Fruit fly (Drosophila melanogaster) whole organism, embryonic: ENCODE data around the gene Plod.

Experiments
- BtbVII ChIP-seq: fragments of 200-800 bp; sonication (Bioruptor generic); optimal IDR thresholded peaks from 3 replicates; lab custom pipeline; 2017; ENCODE audit warnings: missing biosample characterization, mild to moderate bottlenecking, missing genetic modification characterization
- CG11504 ChIP-seq: fragments of 200-800 bp; sonication (Bioruptor generic); optimal IDR thresholded peaks from 3 replicates; lab custom pipeline; 2019; ENCODE audit warnings: missing biosample characterization, mild to moderate bottlenecking, missing genetic modification characterization, moderate library complexity
- CG12155 ChIP-seq: fragments of 200-800 bp; sonication (Bioruptor generic); optimal IDR thresholded peaks from 3 replicates; lab custom pipeline; 2016; ENCODE audit warnings: missing biosample characterization, missing genetic modification characterization
- CG12659 ChIP-seq: fragments of 200-800 bp; sonication (Bioruptor generic); optimal IDR thresholded peaks from 3 replicates; lab custom pipeline; 2017; ENCODE audit warnings: mild to moderate bottlenecking, missing biosample characterization, missing genetic modification reagents, missing genetic modification characterization
- CG13624 ChIP-seq: fragments of 200-800 bp; sonication (Bioruptor generic); optimal IDR thresholded peaks from 2 replicates; lab custom pipeline; 2016; ENCODE audit warnings: missing biosample characterization, missing genetic modification characterization
- CG16779 ChIP-seq: fragments of 200-800 bp; sonication (Bioruptor generic); IDR thresholded peaks from 2 replicates; pipeline ENCODE4 v1.3.6; 2022; ENCODE audit warnings: missing biosample characterization, missing genetic modification characterization
- CG16815 ChIP-seq: fragments of 200-800 bp; sonication (Bioruptor generic); optimal IDR thresholded peaks from 3 replicates; lab custom pipeline; 2017; ENCODE audit warnings: missing biosample characterization, mild to moderate bottlenecking, missing genetic modification characterization
- CG2120 ChIP-seq: fragments of 200-800 bp; sonication (Bioruptor generic); optimal IDR thresholded peaks from 3 replicates; lab custom pipeline; 2016; ENCODE audit warnings: missing biosample characterization, missing genetic modification characterization
- CG30403 ChIP-seq: fragments of 200-800 bp; sonication (Bioruptor generic); optimal IDR thresholded peaks from 3 replicates; lab custom pipeline; 2016; ENCODE audit warnings: missing biosample characterization, missing genetic modification characterization
- CG34376 ChIP-seq: fragments of 200-800 bp; sonication (Bioruptor generic); optimal IDR thresholded peaks from 2 replicates; lab custom pipeline; 2018; ENCODE audit warnings: missing biosample characterization, mild to moderate bottlenecking, missing genetic modification characterization
- CG3838 ChIP-seq: fragments of 200-800 bp; sonication (Bioruptor generic); optimal IDR thresholded peaks from 3 replicates; lab custom pipeline; 2016; ENCODE audit warnings: missing biosample characterization, missing genetic modification characterization
- CG4360 ChIP-seq: fragments of 200-800 bp; sonication (Bioruptor generic); IDR thresholded peaks from 2 replicates; pipeline ENCODE4 v1.3.6; 2022; ENCODE audit warnings: missing biosample characterization, missing genetic modification characterization
- CG6175 ChIP-seq: fragments of 200-800 bp; sonication (Bioruptor generic); IDR thresholded peaks from 3 replicates; pipeline ENCODE4 v1.3.6; 2022; ENCODE audit warnings: missing biosample characterization, missing genetic modification characterization
- CG6254 ChIP-seq: fragments of 200-800 bp; sonication (Bioruptor generic); optimal IDR thresholded peaks from 3 replicates; lab custom pipeline; 2017; ENCODE audit warnings: mild to moderate bottlenecking, missing biosample characterization, missing genetic modification reagents, missing genetic modification characterization
- CG6813 ChIP-seq: fragments of 200-800 bp; sonication (Bioruptor generic); optimal IDR thresholded peaks from 2 replicates; lab custom pipeline; 2017; ENCODE audit warnings: missing biosample characterization, missing genetic modification characterization, mild to moderate bottlenecking, moderate library complexity, missing genetic modification reagents
- CG9609 ChIP-seq: fragments of 200-800 bp; sonication (Bioruptor generic); optimal IDR thresholded peaks from 3 replicates; lab custom pipeline; 2016; ENCODE audit warnings: missing biosample characterization, missing genetic modification characterization
- CG9817 ChIP-seq: fragments of 200-800 bp; sonication (Bioruptor generic); optimal IDR thresholded peaks from 2 replicates; lab custom pipeline; 2018; ENCODE audit warnings: missing biosample characterization, mild to moderate bottlenecking, missing genetic modification characterization, moderate library complexity
- Dfd ChIP-seq, 2 experiments: fragments of >200 bp; optimal IDR thresholded peaks; 2 replicates each; lab custom pipeline; 2017; ENCODE audit warnings: missing biosample characterization in 2 of 2, missing genetic modification characterization in 2 of 2
- Dip3 ChIP-seq: fragments of 200-800 bp; sonication (Bioruptor generic); optimal IDR thresholded peaks from 3 replicates; lab custom pipeline; 2016; ENCODE audit warnings: missing biosample characterization, missing genetic modification characterization
- E2f2 ChIP-seq: fragments of 200-800 bp; sonication (Bioruptor generic); IDR thresholded peaks from 2 replicates; pipeline ENCODE4 v1.3.6; 2022; ENCODE audit warnings: missing biosample characterization, missing genetic modification characterization
- HLH3B ChIP-seq: fragments of 200-800 bp; sonication (Bioruptor generic); IDR thresholded peaks from 2 replicates; pipeline ENCODE4 v1.3.6; 2022; ENCODE audit warnings: missing biosample characterization, missing genetic modification characterization
- HLH4C ChIP-seq: fragments of 200-800 bp; sonication (Bioruptor generic); IDR thresholded peaks from 3 replicates; pipeline ENCODE4 v1.3.6; 2022; ENCODE audit warnings: missing biosample characterization, missing genetic modification characterization; ENCODE audit not compliant: partially characterized antibody
- Hr3 ChIP-seq: fragments of 200-800 bp; sonication (Bioruptor generic); optimal IDR thresholded peaks from 3 replicates; lab custom pipeline; 2016; ENCODE audit warnings: missing biosample characterization, missing genetic modification characterization
- Hr51 ChIP-seq, 2 experiments: fragments of 200-800 bp; sonication (Bioruptor generic); optimal IDR thresholded peaks; 2 replicates in 1 of 2; 3 replicates in 1 of 2; lab custom pipeline; 2016 to 2018; ENCODE audit warnings: missing biosample characterization in 2 of 2, missing genetic modification characterization in 2 of 2, mild to moderate bottlenecking in 1 of 2, moderate library complexity in 1 of 2
- Lpt ChIP-seq: fragments of >200 bp; optimal IDR thresholded peaks from 2 replicates; lab custom pipeline; 2018; ENCODE audit warnings: missing biosample characterization, missing genetic modification characterization
- Mes4 ChIP-seq: fragments of 200-800 bp; sonication (Bioruptor generic); optimal IDR thresholded peaks from 2 replicates; lab custom pipeline; 2016; ENCODE audit warnings: missing biosample characterization, missing genetic modification characterization
- Nf-YB ChIP-seq: fragments of 200-800 bp; sonication (Bioruptor generic); optimal IDR thresholded peaks from 3 replicates; lab custom pipeline; 2019; ENCODE audit warnings: missing biosample characterization, mild to moderate bottlenecking, missing genetic modification characterization, moderate library complexity
- Opbp ChIP-seq: fragments of 200-800 bp; sonication (Bioruptor generic); IDR thresholded peaks from 3 replicates; pipeline ENCODE4 v1.3.6; 2022; ENCODE audit warnings: missing biosample characterization, missing genetic modification characterization; ENCODE audit not compliant: partially characterized antibody
- Poxn ChIP-seq: fragments of 200-800 bp; sonication (Bioruptor generic); IDR thresholded peaks from 2 replicates; pipeline ENCODE4 v1.3.6; 2022; ENCODE audit warnings: missing biosample characterization, missing genetic modification characterization
- Rfx ChIP-seq: fragments of 200-800 bp; sonication (Bioruptor generic); IDR thresholded peaks from 2 replicates; pipeline ENCODE4 v1.3.6; 2022; ENCODE audit warnings: missing biosample characterization, missing genetic modification characterization
- Side ChIP-seq: fragments of 200-800 bp; sonication (Bioruptor generic); optimal IDR thresholded peaks from 2 replicates; lab custom pipeline; 2016; ENCODE audit warnings: missing biosample characterization, missing genetic modification characterization
- Sin3A ChIP-seq: fragments of >200 bp; optimal IDR thresholded peaks from 2 replicates; lab custom pipeline; 2018
- Sry-δ ChIP-seq: fragments of 200-800 bp; sonication (Bioruptor generic); optimal IDR thresholded peaks from 2 replicates; lab custom pipeline; 2016; ENCODE audit warnings: missing biosample characterization, missing genetic modification characterization
- Xrp1 ChIP-seq: fragments of 200-800 bp; sonication (Bioruptor generic); IDR thresholded peaks from 2 replicates; pipeline ENCODE4 v1.3.6; 2022; ENCODE audit warnings: missing biosample characterization, missing genetic modification characterization
- bab2 ChIP-seq: fragments of 200-800 bp; sonication (Bioruptor generic); optimal IDR thresholded peaks from 2 replicates; lab custom pipeline; 2016; ENCODE audit warnings: missing biosample characterization, missing genetic modification characterization
- bigmax ChIP-seq: fragments of 200-800 bp; sonication (Bioruptor generic); optimal IDR thresholded peaks from 2 replicates; lab custom pipeline; 2018; ENCODE audit warnings: missing biosample characterization, mild to moderate bottlenecking, missing genetic modification characterization
- dati ChIP-seq: fragments of 200-800 bp; sonication (Bioruptor generic); IDR thresholded peaks from 2 replicates; pipeline ENCODE4 v1.3.6; 2022; ENCODE audit warnings: missing biosample characterization, missing genetic modification characterization
- fd96Cb ChIP-seq: fragments of 200-800 bp; sonication (Bioruptor generic); optimal IDR thresholded peaks from 2 replicates; lab custom pipeline; 2018; ENCODE audit warnings: missing biosample characterization, mild to moderate bottlenecking, missing genetic modification characterization, moderate library complexity
- fu2 ChIP-seq: fragments of 200-800 bp; sonication (Bioruptor generic); optimal IDR thresholded peaks from 2 replicates; lab custom pipeline; 2016; ENCODE audit warnings: missing biosample characterization, missing genetic modification characterization
- hb ChIP-seq: fragments of 200-800 bp; sonication (Bioruptor generic); IDR thresholded peaks from 3 replicates; pipeline ENCODE4 v1.3.6; 2022; ENCODE audit warnings: missing biosample characterization, missing genetic modification characterization; ENCODE audit not compliant: partially characterized antibody
- hth ChIP-seq: fragments of >200 bp; optimal IDR thresholded peaks from 2 replicates; lab custom pipeline; 2017; ENCODE audit warnings: inconsistent platforms
- ken ChIP-seq: fragments of 200-800 bp; sonication (Bioruptor generic); IDR thresholded peaks from 3 replicates; pipeline ENCODE4 v1.3.6; 2022; ENCODE audit warnings: missing biosample characterization, missing genetic modification characterization
- mam ChIP-seq: fragments of 200-800 bp; sonication (Bioruptor generic); optimal IDR thresholded peaks from 3 replicates; lab custom pipeline; 2016; ENCODE audit warnings: missing biosample characterization, missing genetic modification characterization
- mld ChIP-seq: fragments of 200-800 bp; sonication (Bioruptor generic); IDR thresholded peaks from 3 replicates; pipeline ENCODE4 v1.3.6; 2022; ENCODE audit warnings: missing biosample characterization, missing genetic modification characterization; ENCODE audit not compliant: partially characterized antibody
- onecut ChIP-seq: fragments of 200-800 bp; sonication (Bioruptor generic); IDR thresholded peaks from 2 replicates; pipeline ENCODE4 v1.3.6; 2022; ENCODE audit warnings: missing biosample characterization, missing genetic modification characterization
- sens ChIP-seq: fragments of 200-800 bp; sonication (Bioruptor generic); peaks from one replicate; lab custom pipeline; 2016; ENCODE audit warnings: missing biosample characterization, missing genetic modification characterization
- sob ChIP-seq: fragments of 200-800 bp; sonication (Bioruptor generic); IDR thresholded peaks from 2 replicates; pipeline ENCODE4 v1.3.6; 2022; ENCODE audit warnings: missing biosample characterization, missing genetic modification characterization
- ssp ChIP-seq: fragments of 200-800 bp; sonication (Bioruptor generic); IDR thresholded peaks from 2 replicates; pipeline ENCODE4 v1.3.6; 2022; ENCODE audit warnings: missing biosample characterization, missing genetic modification characterization
- stc ChIP-seq: fragments of 200-800 bp; sonication (Bioruptor generic); IDR thresholded peaks from 2 replicates; pipeline ENCODE4 v1.3.6; 2022; ENCODE audit warnings: missing biosample characterization, missing genetic modification characterization
- trem ChIP-seq: fragments of 200-800 bp; optimal IDR thresholded peaks from 3 replicates; lab custom pipeline; 2019; ENCODE audit warnings: missing biosample characterization, mild to moderate bottlenecking, missing genetic modification characterization, moderate library complexity
- wek ChIP-seq: fragments of 200-800 bp; sonication (Bioruptor generic); optimal IDR thresholded peaks from 3 replicates; lab custom pipeline; 2018; ENCODE audit warnings: missing biosample characterization, mild to moderate bottlenecking, missing genetic modification characterization, moderate library complexity
- z ChIP-seq: fragments of 200-800 bp; sonication (Bioruptor generic); IDR thresholded peaks from 3 replicates; pipeline ENCODE4 v1.3.6; 2022; ENCODE audit warnings: missing biosample characterization, missing genetic modification characterization

Plod gene

DNA sequence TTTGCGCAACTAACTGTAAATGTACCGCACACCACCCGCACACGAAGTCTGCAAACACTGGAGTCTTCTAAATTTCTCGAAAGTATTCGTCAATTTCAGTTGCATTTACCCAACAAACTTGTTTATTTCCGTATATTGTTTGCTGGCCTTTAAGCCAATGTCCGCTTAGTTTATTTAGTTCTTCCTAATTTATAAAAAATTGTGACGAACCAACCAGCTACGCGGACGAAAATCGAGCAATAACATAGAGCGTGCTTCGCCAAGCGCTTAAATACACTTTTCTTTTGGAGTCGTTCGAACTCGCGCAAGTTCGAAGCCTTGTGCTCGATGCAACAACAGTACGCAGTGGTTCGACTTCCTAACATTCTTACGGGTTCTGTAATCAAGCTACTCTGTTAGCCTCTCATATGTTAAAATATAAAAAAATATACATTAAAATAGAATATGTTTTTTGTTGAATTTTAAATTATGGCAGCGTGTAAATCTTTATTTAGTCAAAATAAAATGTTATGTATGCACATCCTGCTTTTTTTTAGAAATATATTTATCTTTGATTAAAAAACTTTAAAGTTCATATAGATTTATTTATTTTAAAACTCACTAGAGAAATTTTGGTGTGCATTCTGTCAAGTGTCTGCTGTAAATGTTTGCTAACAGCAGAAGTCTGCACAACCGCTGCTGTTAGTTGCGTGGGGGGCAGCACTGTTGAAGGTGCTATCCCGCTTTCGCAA, 8.4 kb downstream of the Plod start, which contains the start of gene GlcAT-P (continued):
- TF ChIP-seq wek: no peak
- TF ChIP-seq Side (GFP tag; lab: Kevin White, UChicago): no peak
- TF ChIP-seq sob (GFP tag; lab: Robert Waterston, UW): peak; percentile 76
- peak; percentile 38 for TF ChIP-seq trem (tag; lab: Kevin White, UChicago)
- peak; percentile 65 for TF ChIP-seq HLH3B
- TF ChIP-seq CG12659 (GFP tag; lab: Kevin White, UChicago): peak; percentile 83
- no peak for TF ChIP-seq CG13624 (GFP tag; lab: Kevin White, UChicago)
- TF ChIP-seq Mes4 (GFP tag; lab: Kevin White, UChicago): no peak
- TF ChIP-seq mld (GFP tag; lab: Robert Waterston, UW): no peak
- peak; percentile 59 for TF ChIP-seq Nf-YB (GFP tag; lab: Kevin White, UChicago)
- TF ChIP-seq Sry-δ: no peak
- no peak for TF ChIP-seq bab2
- TF ChIP-seq CG16815 (GFP tag; lab: Kevin White, UChicago): peak; percentile 9
- TF ChIP-seq dati (GFP tag; lab: Robert Waterston, UW): no peak
- TF ChIP-seq Hr3 (GFP tag; lab: Kevin White, UChicago): peak; percentile 57
- TF ChIP-seq Poxn: no peak
- no peak for TF ChIP-seq CG16779
- TF ChIP-seq hb (GFP tag; lab: Robert Waterston, UW): no peak
- no peak for TF ChIP-seq bigmax (GFP tag; lab: Kevin White, UChicago)
- TF ChIP-seq Opbp (GFP tag; lab: Robert Waterston, UW): no peak
- no peak for TF ChIP-seq mam (GFP tag; lab: Kevin White, UChicago)
- TF ChIP-seq CG3838: no peak
- TF ChIP-seq Sin3A: no peak
- TF ChIP-seq CG6813 (GFP tag; lab: Kevin White, UChicago): no peak
- TF ChIP-seq hth (lab: Kevin White, UChicago): no peak
- peak; percentile 82 for TF ChIP-seq CG11504 (tag; lab: Kevin White, UChicago)
- peak; percentile 73 for TF ChIP-seq CG30403
- TF ChIP-seq CG34376 (GFP tag; lab: Kevin White, UChicago): no peak
- no peak for TF ChIP-seq CG9609 (GFP tag; lab: Kevin White, UChicago)
- TF ChIP-seq fd96Cb (tag; lab: Kevin White, UChicago): peak; percentile 65
- peak; percentile 50; the same call in 1 of the 2 replicates for TF ChIP-seq E2f2 (GFP tag; lab: Robert Waterston, UW)
- TF ChIP-seq fu2 (GFP tag; lab: Kevin White, UChicago): no peak
- TF ChIP-seq CG6254 (GFP tag; lab: Kevin White, UChicago): no peak
- peak; percentile 46 for TF ChIP-seq CG2120 (GFP tag; lab: Kevin White, UChicago)
- no peak for TF ChIP-seq ssp (GFP tag; lab: Robert Waterston, UW)
- no peak for TF ChIP-seq HLH4C (GFP tag; lab: Robert Waterston, UW)
- TF ChIP-seq z: no peak
- peak; percentile 74 for TF ChIP-seq Xrp1 (GFP tag; lab: Robert Waterston, UW)

DNA sequence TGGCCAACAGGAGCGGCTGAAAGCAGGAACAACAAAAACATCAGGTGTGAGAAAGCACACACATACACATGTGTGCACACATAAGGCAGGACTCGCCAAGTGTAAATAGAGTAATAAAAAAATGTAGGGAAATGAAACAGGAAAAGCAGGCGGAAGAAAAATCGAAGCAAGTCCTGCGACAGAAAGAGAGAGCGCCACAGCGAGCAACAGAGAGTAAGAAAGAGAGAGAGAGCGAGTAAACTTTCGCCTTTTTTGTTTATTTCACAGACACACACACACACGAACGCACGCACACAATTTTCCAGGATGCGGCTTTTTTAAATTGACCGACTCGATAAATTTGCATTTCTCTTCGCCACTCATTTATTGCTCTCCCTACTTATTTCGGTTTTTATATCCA, 9.0 kb downstream of the Plod start:
- TF ChIP-seq Dip3 (GFP tag; lab: Kevin White, UChicago) (no peak), onecut (GFP tag; lab: Robert Waterston, UW) (peak; percentile 64), sens (GFP tag; lab: Kevin White, UChicago) (peak; percentile 47), mld (GFP tag; lab: Robert Waterston, UW) (no peak), Lpt (GFP tag; lab: Kevin White, UChicago) (no peak), stc (GFP tag; lab: Robert Waterston, UW) (no peak), HLH4C (GFP tag; lab: Robert Waterston, UW) (no peak), CG6175 (no peak), CG4360 (peak; percentile 4; the same call in 1 of the 2 replicates), ken (GFP tag; lab: Robert Waterston, UW) (no peak), CG12155 (GFP tag; lab: Kevin White, UChicago) (no peak), fu2 (GFP tag; lab: Kevin White, UChicago) (no peak), BtbVII (GFP tag; lab: Kevin White, UChicago) (no peak), Rfx (no peak), Hr51 (GFP tag; optimal IDR thresholded peaks at IDR 0.05; lab: Kevin White, UChicago) (no peak), Dfd (GFP tag; optimal IDR thresholded peaks at IDR 0.05; lab: Kevin White, UChicago) (peak in 1 of 2 experiments; percentile 6), CG9817 (tag; lab: Kevin White, UChicago) (no peak)
